Worm (Caenorhabditis elegans): ENCODE data around the gene str-185.

Gene str-185

ce11 chrIV:4397111-4397510 is 32.7 kb downstream of the str-185 start:
- TF ChIP-seq lin-15B (tag; optimal IDR thresholded peaks at IDR 0.05) (no peak), fos-1 (tag; optimal IDR thresholded peaks at IDR 0.05) (no peak), nhr-76 (tag; optimal IDR thresholded peaks at IDR 0.05) (no peak), pha-4 (GFP tag; IDR thresholded peaks at IDR 0.05) (no peak), pha-4 (tag; optimal IDR thresholded peaks at IDR 0.05) (peak; percentile 47), lin-39 (tag; optimal IDR thresholded peaks at IDR 0.05) (no peak), daf-16 (GFP tag; optimal IDR thresholded peaks at IDR 0.05) (no peak), daf-16 (tag; optimal IDR thresholded peaks at IDR 0.05) (peak; percentile 76), hmg-1.1 (GFP tag; IDR thresholded peaks at IDR 0.05) (no peak), ceh-44 (GFP tag; IDR thresholded peaks at IDR 0.05) (no peak), spr-1 (tag; optimal IDR thresholded peaks at IDR 0.05) (no peak), php-3 (GFP tag; IDR thresholded peaks at IDR 0.05) (no peak), unc-130 (GFP tag; optimal IDR thresholded peaks at IDR 0.05) (no peak), unc-62 (GFP tag; optimal IDR thresholded peaks at IDR 0.05 in 1 of 2) (no peak), unc-62 (tag; optimal IDR thresholded peaks at IDR 0.05) (no peak), pqm-1 (tag; optimal IDR thresholded peaks at IDR 0.05) (peak; percentile 18), daf-8 (GFP tag; IDR thresholded peaks at IDR 0.05) (no peak), egl-43 (GFP tag; IDR thresholded peaks at IDR 0.05) (no peak), nhr-42 (GFP tag; IDR thresholded peaks at IDR 0.05) (no peak), dve-1 (tag; optimal IDR thresholded peaks at IDR 0.05; ENCODE audit: insufficient read depth) (peak; percentile 29), F49E8.2 (tag; optimal IDR thresholded peaks at IDR 0.05; ENCODE audit: borderline replicate concordance) (no peak), lsy-2 (tag; optimal IDR thresholded peaks at IDR 0.05) (peak in 1 of 2 experiments; percentile 16), mep-1 (tag; optimal IDR thresholded peaks at IDR 0.05) (peak; percentile 9), zfp-2 (tag; optimal IDR thresholded peaks at IDR 0.05) (no peak), mdt-29 (GFP tag; IDR thresholded peaks at IDR 0.05) (no peak), mes-2 (tag; optimal IDR thresholded peaks at IDR 0.05; ENCODE audit: poor library complexity, severe bottlenecking) (no peak), ZK337.2 (GFP tag; IDR thresholded peaks at IDR 0.05) (no peak), vab-7 (GFP tag; IDR thresholded peaks at IDR 0.05) (no peak), zip-11 (GFP tag; IDR thresholded peaks at IDR 0.05) (no peak), daf-19 (GFP tag; conservative IDR thresholded peaks at IDR 0.05) (no peak)

- TF ChIP-seq ZK337.2 (GFP tag; IDR thresholded peaks at IDR 0.05): no peak
- TF ChIP-seq nhr-28 (tag; optimal IDR thresholded peaks at IDR 0.05): peak; percentile 70
- no peak for TF ChIP-seq dpl-1 (GFP tag; optimal IDR thresholded peaks at IDR 0.05)
- peak in 1 of 2 experiments; percentile 2 for TF ChIP-seq lsy-2 (tag; optimal IDR thresholded peaks at IDR 0.05)
- TF ChIP-seq pha-4 (GFP tag; IDR thresholded peaks at IDR 0.05): no peak
- no peak for TF ChIP-seq pha-4 (tag; optimal IDR thresholded peaks at IDR 0.05)
- no peak for TF ChIP-seq dmd-9 (GFP tag; IDR thresholded peaks at IDR 0.05)
- TF ChIP-seq ama-1 (optimal IDR thresholded peaks at IDR 0.05): no peak
- TF ChIP-seq duxl-1 (tag; optimal IDR thresholded peaks at IDR 0.05; ENCODE audit: poor library complexity): no peak
- TF ChIP-seq mdl-1 (tag; optimal IDR thresholded peaks at IDR 0.05): peak in 1 of 2 experiments; percentile 15
- no peak for TF ChIP-seq jun-1 (tag; optimal IDR thresholded peaks at IDR 0.05)
- no peak for TF ChIP-seq ZK546.5 (tag; optimal IDR thresholded peaks at IDR 0.05)
- no peak for TF ChIP-seq dve-1 (tag; optimal IDR thresholded peaks at IDR 0.05; ENCODE audit: insufficient read depth)
- TF ChIP-seq Y48G9A.11 (GFP tag; IDR thresholded peaks at IDR 0.05): no peak
- TF ChIP-seq daf-16 (GFP tag; optimal IDR thresholded peaks at IDR 0.05): no peak
- TF ChIP-seq daf-16 (tag; optimal IDR thresholded peaks at IDR 0.05): no peak
- TF ChIP-seq Y105C5A.15 (GFP tag; IDR thresholded peaks at IDR 0.05): no peak
- peak in 1 of 2 experiments; percentile 17 for TF ChIP-seq unc-62 (GFP tag; optimal IDR thresholded peaks at IDR 0.05 in 1 of 2)
- no peak for TF ChIP-seq unc-62 (tag; optimal IDR thresholded peaks at IDR 0.05)
- TF ChIP-seq mep-1 (tag; optimal IDR thresholded peaks at IDR 0.05): peak; percentile 4
- no peak for TF ChIP-seq D1046.2 (GFP tag; IDR thresholded peaks at IDR 0.05)
- no peak for TF ChIP-seq attf-4 (tag; optimal IDR thresholded peaks at IDR 0.05)
- no peak for TF ChIP-seq sdz-12 (GFP tag; optimal IDR thresholded peaks at IDR 0.05)
- TF ChIP-seq hlh-11 (tag; optimal IDR thresholded peaks at IDR 0.05): peak; percentile 57
- TF ChIP-seq set-16 (GFP tag; IDR thresholded peaks at IDR 0.05): peak; percentile 25; the same call in 1 of the 2 replicates
- no peak for TF ChIP-seq daf-8 (GFP tag; IDR thresholded peaks at IDR 0.05)
- no peak for TF ChIP-seq ceh-32 (tag; optimal IDR thresholded peaks at IDR 0.05; ENCODE audit: poor library complexity)
- TF ChIP-seq hlh-30 (tag; optimal IDR thresholded peaks at IDR 0.05; ENCODE audit: insufficient read depth): no peak
- no peak for TF ChIP-seq php-3 (GFP tag; IDR thresholded peaks at IDR 0.05)
- no peak for TF ChIP-seq F49E8.2 (tag; optimal IDR thresholded peaks at IDR 0.05; ENCODE audit: borderline replicate concordance)
- TF ChIP-seq skn-1 (tag; optimal IDR thresholded peaks at IDR 0.05): no peak
Measured at ce11 chrIV:4396052-4396821, 33.6 kb downstream of the str-185 start.
